Worm (Caenorhabditis elegans) whole organism, midembryonic: ENCODE data around the gene fbxa-184.

Experiments used
- flt-1 ChIP-seq: fragments of 200-800 bp; sonication (Bioruptor generic); IDR thresholded peaks from 2 replicates; pipeline ENCODE4 v1.3.6; 2022; ENCODE audit warnings: missing genetic modification characterization, missing compliant biosample characterization
- med-1 ChIP-seq: sonication (generic microtip); optimal IDR thresholded peaks from 2 replicates; lab custom pipeline; 2017; ENCODE audit warnings: missing genetic modification characterization, mild to moderate bottlenecking, missing compliant biosample characterization, antibody characterized with exemption, missing genetic modification reagents; ENCODE audit not compliant: insufficient read depth
- ref-1 ChIP-seq: fragments of 200-800 bp; sonication (Bioruptor generic); conservative IDR thresholded peaks from 2 replicates; pipeline ENCODE4 v1.3.6; 2022; ENCODE audit warnings: missing genetic modification reagents, missing genetic modification characterization, missing compliant biosample characterization
- tab-1 ChIP-seq: fragments of 200-800 bp; sonication (Bioruptor generic); IDR thresholded peaks from 2 replicates; pipeline ENCODE4 v1.3.6; 2022; ENCODE audit warnings: missing genetic modification characterization, missing compliant biosample characterization

- no peak for TF ChIP-seq flt-1 (GFP tag; lab: Robert Waterston, UW)
- no peak for TF ChIP-seq ref-1 (GFP tag; lab: Robert Waterston, UW)
- TF ChIP-seq tab-1 (GFP tag; lab: Robert Waterston, UW), result no peak
- TF ChIP-seq med-1 (GFP tag; lab: Kevin White, UChicago), result no peak
Observed at ce11 chrII:1719153-1719552, 9.1 kb downstream of the fbxa-184 start, which contains the start of gene fbxb-48.
